Worm (Caenorhabditis elegans) whole organism, midembryonic: ENCODE data around the gene T03F7.6.

Source experiments
- T22C8.4 ChIP-seq: fragments of 200-800 bp; sonication (Bioruptor generic); IDR thresholded peaks from 2 replicates; pipeline ENCODE4 v1.3.6; 2022; ENCODE audit warnings: missing genetic modification characterization, missing compliant biosample characterization
- cog-1 ChIP-seq: sonication (generic microtip); optimal IDR thresholded peaks from 2 replicates; lab custom pipeline; 2016; ENCODE audit warnings: missing genetic modification characterization, missing compliant biosample characterization
- flt-1 ChIP-seq: fragments of 200-800 bp; sonication (Bioruptor generic); IDR thresholded peaks from 2 replicates; pipeline ENCODE4 v1.3.6; 2022; ENCODE audit warnings: missing genetic modification characterization, missing compliant biosample characterization
- klf-2 ChIP-seq: fragments of 200-800 bp; sonication (Bioruptor generic); conservative IDR thresholded peaks from 2 replicates; pipeline ENCODE4 v1.3.6; 2022; ENCODE audit warnings: missing genetic modification reagents, missing genetic modification characterization, missing compliant biosample characterization
- med-1 ChIP-seq: sonication (generic microtip); optimal IDR thresholded peaks from 2 replicates; lab custom pipeline; 2017; ENCODE audit warnings: missing genetic modification characterization, mild to moderate bottlenecking, missing compliant biosample characterization, antibody characterized with exemption, missing genetic modification reagents; ENCODE audit not compliant: insufficient read depth
- ref-1 ChIP-seq: fragments of 200-800 bp; sonication (Bioruptor generic); conservative IDR thresholded peaks from 2 replicates; pipeline ENCODE4 v1.3.6; 2022; ENCODE audit warnings: missing genetic modification reagents, missing genetic modification characterization, missing compliant biosample characterization
- tab-1 ChIP-seq: fragments of 200-800 bp; sonication (Bioruptor generic); IDR thresholded peaks from 2 replicates; pipeline ENCODE4 v1.3.6; 2022; ENCODE audit warnings: missing genetic modification characterization, missing compliant biosample characterization
- ztf-23 ChIP-seq: fragments of 200-800 bp; sonication (Bioruptor generic); IDR thresholded peaks from 2 replicates; pipeline ENCODE4 v1.3.6; 2022; ENCODE audit warnings: missing genetic modification reagents, missing genetic modification characterization, missing compliant biosample characterization
- ztf-29 ChIP-seq: fragments of 200-800 bp; sonication (Bioruptor generic); IDR thresholded peaks from 2 replicates; pipeline ENCODE4 v1.3.6; 2022; ENCODE audit warnings: missing genetic modification reagents, missing genetic modification characterization, missing compliant biosample characterization

Gene T03F7.6

ce11 chrV:11326914-11327367 is 32.4 kb downstream of the T03F7.6 start, which contains the start of gene tmed-10:
TSS of gene tmed-10 (minus strand) at chrV:11326964.
- peak; percentile 63; the same call in 1 of the 2 replicates for TF ChIP-seq ztf-23 (GFP tag; lab: Robert Waterston, UW)
- 0 out of 2 replicates have a peak, but pooled peaks have one; percentile 25 for TF ChIP-seq T22C8.4 (GFP tag; lab: Robert Waterston, UW)
- no peak for TF ChIP-seq tab-1
- peak; percentile 55; the same call in 1 of the 2 replicates for TF ChIP-seq flt-1
- TF ChIP-seq med-1 = no peak

ce11 chrV:11329100-11329499 is 34.6 kb downstream of the T03F7.6 start, which contains the start of gene F47G9.6:
TSS of gene F47G9.6 (plus strand) at chrV:11329400.
- TF ChIP-seq klf-2 (GFP tag; lab: Robert Waterston, UW) (no peak), ztf-29 (no peak), cog-1 (no peak), tab-1 (no peak), flt-1 (no peak), ref-1 (GFP tag; lab: Robert Waterston, UW) (no peak), ztf-23 (GFP tag; lab: Robert Waterston, UW) (no peak), T22C8.4 (GFP tag; lab: Robert Waterston, UW) (no peak), med-1 (no peak)

ce11 chrV:11331811-11332210 is 37.3 kb downstream of the T03F7.6 start:
- TF ChIP-seq ztf-29 (0 out of 2 replicates have a peak, but pooled peaks have one; percentile 41), T22C8.4 (GFP tag; lab: Robert Waterston, UW) (peak; percentile 26; the same call in 1 of the 2 replicates)

ce11 chrV:11334193-11334592 is 39.7 kb downstream of the T03F7.6 start, which contains the start of gene T02E9.6:
TSS of gene T02E9.6 (minus strand) at chrV:11334293.
- TF ChIP-seq ztf-23 (GFP tag; lab: Robert Waterston, UW) (no peak), med-1 (no peak), ref-1 (GFP tag; lab: Robert Waterston, UW) (no peak), flt-1 (no peak), cog-1 (no peak)

- TF ChIP-seq ztf-29 (no peak), ztf-23 (GFP tag; lab: Robert Waterston, UW) (no peak), tab-1 (no peak), cog-1 (no peak), flt-1 (no peak), klf-2 (GFP tag; lab: Robert Waterston, UW) (no peak), med-1 (no peak), T22C8.4 (GFP tag; lab: Robert Waterston, UW) (no peak), ref-1 (GFP tag; lab: Robert Waterston, UW) (no peak)
Measured at ce11 chrV:11335757-11336418, 41.4 kb downstream of the T03F7.6 start.

ce11 chrV:11336877-11337276 is 42.4 kb downstream of the T03F7.6 start:
- TF ChIP-seq med-1 = no peak

ce11 chrV:11341130-11341675 is 46.7 kb downstream of the T03F7.6 start:
- no peak for TF ChIP-seq med-1
- TF ChIP-seq klf-2 (GFP tag; lab: Robert Waterston, UW) = peak; percentile 62; the same call in 1 of the 2 replicates

- TF ChIP-seq ref-1 (GFP tag; lab: Robert Waterston, UW) (no peak), ztf-29 (no peak), med-1 (no peak)
Measured at ce11 chrV:11341913-11342312, 47.4 kb downstream of the T03F7.6 start, which contains the start of gene T02E9.5. TSS of gene T02E9.5 (plus strand) at chrV:11342233.

ce11 chrV:11344112-11344511 is 49.6 kb downstream of the T03F7.6 start:
- TF ChIP-seq ref-1 (GFP tag; lab: Robert Waterston, UW) (no peak), ztf-23 (GFP tag; lab: Robert Waterston, UW) (no peak), flt-1 (no peak)

ce11 chrV:11344816-11345336 is 50.4 kb downstream of the T03F7.6 start:
- TF ChIP-seq ref-1 (GFP tag; lab: Robert Waterston, UW) (no peak), flt-1 (peak; percentile 53; the same call in 1 of the 2 replicates)
